Worm (Caenorhabditis elegans): ENCODE results near the gene ddx-35.

ddx-35 gene

DNA sequence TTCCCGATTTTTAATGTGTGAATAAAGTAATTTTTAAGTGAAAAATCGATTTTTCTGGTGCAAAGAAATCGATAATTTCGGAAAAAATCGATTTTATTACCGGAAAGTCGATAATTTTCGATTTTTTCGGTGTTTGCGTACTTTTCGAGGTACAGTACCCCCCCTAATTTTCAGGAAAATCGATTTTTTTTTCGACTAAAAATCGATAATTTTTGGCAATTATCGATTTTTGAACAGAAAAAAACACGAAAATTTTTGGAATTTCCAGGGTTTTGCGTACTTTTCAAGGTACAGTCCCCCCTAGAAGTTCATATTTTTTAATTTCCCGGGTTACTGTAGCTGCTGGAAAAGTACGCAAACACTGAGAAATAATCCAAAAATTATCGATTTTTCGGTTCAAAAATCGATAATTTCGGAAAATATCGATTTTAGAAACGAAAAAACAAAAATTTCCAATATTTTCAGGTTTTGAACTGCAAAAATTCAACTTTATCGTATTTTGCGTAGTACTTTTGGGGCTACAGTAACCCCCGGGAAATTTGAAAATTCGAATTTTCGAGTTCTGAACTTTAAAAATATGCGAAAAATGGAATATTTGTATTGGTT lies 10.7 kb downstream of the ddx-35 start:
- TF ChIP-seq scrt-1 (GFP tag; IDR thresholded peaks at IDR 0.05), result no peak

DNA sequence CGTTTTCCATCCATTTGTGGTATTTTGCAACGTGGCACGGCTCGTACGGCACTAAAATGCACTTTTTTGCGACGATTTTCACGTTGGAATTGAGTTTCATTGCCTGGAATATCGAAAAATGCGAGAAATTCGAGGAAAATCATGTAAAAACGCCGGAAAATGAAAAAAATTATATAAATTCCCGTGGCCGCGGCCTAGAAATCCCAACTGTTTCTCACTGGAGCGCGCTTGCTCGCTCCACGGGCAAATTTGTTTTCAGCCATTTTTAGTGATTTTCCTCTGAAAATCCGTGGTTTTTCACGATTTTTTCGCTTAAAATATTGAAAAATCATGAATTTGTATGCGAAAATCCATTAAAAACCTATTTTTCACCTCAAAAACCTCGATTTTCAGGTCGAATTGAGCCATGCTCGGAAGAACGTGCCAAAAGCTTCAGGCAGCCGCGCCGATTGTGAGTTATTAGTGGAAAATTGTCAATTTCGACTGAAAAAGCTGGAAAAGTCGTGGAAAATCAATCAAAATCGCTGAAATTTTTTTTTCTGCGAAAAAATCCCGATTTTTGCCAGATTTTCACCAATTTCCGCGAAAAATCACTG lies 14.0 kb downstream of the ddx-35 start, which contains the start of the genes Y67D2.5 and cisd-3.2:
Y67D2.5 (minus strand) TSS at position 145 of the 596 bp plus-strand sequence.
cisd-3.2 (plus strand) TSS at position 394 of the 596 bp plus-strand sequence.
- TF ChIP-seq tbx-37 (GFP tag; conservative IDR thresholded peaks at IDR 0.05) (peak; percentile 44; the same call in 1 of the 2 replicates), tra-4 (tag; optimal IDR thresholded peaks at IDR 0.05) (no peak)

DNA sequence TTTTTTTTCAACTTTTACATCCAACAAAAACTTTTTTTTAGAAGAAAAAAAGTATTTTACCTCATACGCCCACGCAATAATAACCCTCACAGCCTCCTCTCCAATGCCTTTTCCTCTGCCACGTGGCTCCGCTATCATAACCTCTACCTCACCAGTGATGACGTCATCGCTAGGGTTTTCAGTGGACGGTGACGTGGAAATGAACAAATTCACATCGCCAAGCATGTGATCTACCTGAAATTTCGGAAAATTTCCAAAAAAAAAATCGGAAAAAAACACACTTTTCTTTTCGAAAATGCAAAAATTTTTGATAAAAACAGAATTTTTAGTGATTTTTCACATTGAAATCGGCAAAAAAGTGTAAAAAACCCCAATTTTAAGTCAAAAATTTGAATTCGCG lies 14.9 kb downstream of the ddx-35 start:
- TF ChIP-seq tbx-11 (GFP tag; IDR thresholded peaks at IDR 0.05), result no peak
- TF ChIP-seq hmg-4 (GFP tag; optimal IDR thresholded peaks at IDR 0.05), result no peak
- TF ChIP-seq ets-7 (tag; optimal IDR thresholded peaks at IDR 0.05), result no peak

DNA sequence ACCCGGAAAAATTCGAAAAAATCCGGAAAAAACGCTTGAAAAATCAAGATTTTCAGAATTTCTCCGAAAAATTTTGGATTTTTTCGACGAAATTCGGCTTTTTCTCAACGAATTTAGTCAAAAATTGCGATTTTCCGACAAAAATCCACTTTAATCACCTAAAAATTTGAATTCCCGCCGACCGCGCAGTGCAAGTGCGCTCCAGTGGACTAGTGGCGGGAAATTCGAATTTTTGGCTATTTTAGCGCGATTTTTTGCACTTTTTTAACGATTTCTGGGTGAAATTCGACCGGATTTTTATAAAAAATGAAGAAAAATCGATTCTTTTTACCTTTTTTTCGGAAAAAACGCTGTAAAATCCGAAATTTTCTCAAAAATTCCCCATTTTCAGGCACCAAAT lies 19.8 kb downstream of the ddx-35 start:
- TF ChIP-seq pes-1 (GFP tag; IDR thresholded peaks at IDR 0.05) (no peak), sea-1 (GFP tag; conservative IDR thresholded peaks at IDR 0.05) (no peak)

DNA sequence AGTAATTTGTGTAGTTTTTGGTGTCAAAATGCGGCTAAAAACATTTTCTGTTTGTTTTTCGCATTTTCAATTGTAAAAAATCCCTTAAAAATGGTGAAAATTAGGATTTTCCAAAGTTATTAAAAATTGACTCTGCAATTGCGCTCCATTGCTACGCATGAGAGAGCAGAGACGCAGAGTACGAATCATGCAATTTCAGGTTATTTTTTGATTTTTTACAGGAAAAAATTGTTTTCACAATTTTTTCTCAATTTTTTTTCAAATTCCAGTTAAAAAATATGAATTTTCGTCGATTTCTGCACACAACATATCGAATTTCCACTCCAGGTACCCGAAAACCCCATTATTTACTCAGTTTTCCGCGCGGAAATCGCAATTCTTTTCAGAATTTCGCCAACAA lies 20.6 kb downstream of the ddx-35 start, which contains the start of gene mtg-1:
mtg-1 (plus strand) TSS at position 160 of the 400 bp plus-strand sequence.
- TF ChIP-seq aly-1 (tag; optimal IDR thresholded peaks at IDR 0.05) (no peak), ceh-36 (tag; optimal IDR thresholded peaks at IDR 0.05) (no peak), flt-1 (GFP tag; IDR thresholded peaks at IDR 0.05) (no peak), hmbx-1 (tag; optimal IDR thresholded peaks at IDR 0.05) (no peak), scrt-1 (GFP tag; IDR thresholded peaks at IDR 0.05) (no peak), ama-1 (optimal IDR thresholded peaks at IDR 0.05) (no peak), sea-1 (GFP tag; conservative IDR thresholded peaks at IDR 0.05) (no peak), pes-1 (GFP tag; IDR thresholded peaks at IDR 0.05) (no peak), F13C5.2 (tag; optimal IDR thresholded peaks at IDR 0.05) (no peak), tbx-11 (GFP tag; IDR thresholded peaks at IDR 0.05) (no peak), tbx-37 (GFP tag; conservative IDR thresholded peaks at IDR 0.05) (no peak)

DNA sequence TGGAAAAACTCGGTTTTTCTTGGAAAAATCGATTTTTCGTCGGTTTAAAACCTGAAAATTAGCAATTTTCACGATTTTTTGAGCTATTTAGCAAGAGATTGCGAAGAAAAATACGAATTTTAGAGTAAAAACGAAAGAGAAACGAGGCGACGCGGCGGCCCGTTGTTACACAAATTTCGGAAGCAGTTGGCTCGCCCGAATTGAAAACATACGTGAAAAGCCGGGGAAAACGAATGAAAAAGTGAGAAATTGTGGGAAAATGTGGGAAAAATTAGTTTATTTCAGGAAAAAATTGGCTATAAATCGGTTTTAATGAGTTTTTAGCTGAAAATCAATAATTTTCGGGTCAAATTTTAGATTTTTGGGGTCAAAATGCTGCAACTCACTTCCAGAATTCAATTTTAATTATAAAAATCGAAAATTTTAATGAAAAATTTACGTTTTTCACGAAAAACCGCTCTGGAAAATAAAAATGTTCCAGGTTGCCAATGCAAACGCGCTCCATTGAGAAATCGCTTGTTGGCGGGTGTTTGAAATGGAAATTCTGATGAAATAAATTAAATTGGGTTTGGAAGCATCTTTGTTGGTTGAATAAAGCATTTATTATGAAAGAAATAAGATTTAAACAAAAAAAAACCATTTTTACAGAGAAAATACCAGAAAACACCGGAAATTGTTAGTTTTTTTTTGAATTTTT lies 21.3 kb downstream of the ddx-35 start, which contains the start of gene snf-6:
snf-6 (minus strand) TSS at position 51 of the 697 bp plus-strand sequence.
- TF ChIP-seq ceh-13 (GFP tag; optimal IDR thresholded peaks at IDR 0.05) (no peak), pes-1 (GFP tag; IDR thresholded peaks at IDR 0.05) (no peak), hmbx-1 (tag; optimal IDR thresholded peaks at IDR 0.05) (no peak), scrt-1 (GFP tag; IDR thresholded peaks at IDR 0.05) (no peak), tra-4 (tag; optimal IDR thresholded peaks at IDR 0.05) (no peak), ets-7 (tag; optimal IDR thresholded peaks at IDR 0.05) (no peak)

DNA sequence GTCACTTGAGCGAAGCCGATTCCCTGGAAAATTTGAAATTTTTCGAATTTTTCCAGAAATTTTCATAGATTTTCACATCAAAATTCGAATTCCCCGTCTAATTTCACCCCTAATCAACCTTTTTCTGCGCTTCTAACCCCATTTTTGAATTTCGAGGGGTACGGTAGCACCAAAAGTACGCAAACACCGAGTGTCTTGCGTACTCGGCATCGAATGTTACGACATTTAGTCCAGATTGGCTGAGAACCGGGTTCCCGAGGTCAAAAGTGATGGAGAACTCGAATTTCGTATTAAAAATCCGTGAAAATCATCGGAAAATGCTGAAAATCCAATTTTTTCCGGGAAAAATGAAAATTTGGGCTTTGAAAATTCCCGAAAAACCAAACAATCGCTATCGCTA lies 25.8 kb downstream of the ddx-35 start:
- TF ChIP-seq ama-1 (optimal IDR thresholded peaks at IDR 0.05), result no peak
- TF ChIP-seq ceh-36 (tag; optimal IDR thresholded peaks at IDR 0.05), result no peak
- TF ChIP-seq tbx-37 (GFP tag; conservative IDR thresholded peaks at IDR 0.05), result no peak
- TF ChIP-seq B0310.2 (tag; optimal IDR thresholded peaks at IDR 0.05), result no peak
- TF ChIP-seq sea-1 (GFP tag; conservative IDR thresholded peaks at IDR 0.05), result no peak
- no peak for TF ChIP-seq hmbx-1 (tag; optimal IDR thresholded peaks at IDR 0.05)
- no peak for TF ChIP-seq hnd-1 (tag; optimal IDR thresholded peaks at IDR 0.05)
- TF ChIP-seq aly-1 (tag; optimal IDR thresholded peaks at IDR 0.05), result no peak
- TF ChIP-seq ets-7 (tag; optimal IDR thresholded peaks at IDR 0.05), result no peak
- no peak for TF ChIP-seq F13C5.2 (tag; optimal IDR thresholded peaks at IDR 0.05)

DNA sequence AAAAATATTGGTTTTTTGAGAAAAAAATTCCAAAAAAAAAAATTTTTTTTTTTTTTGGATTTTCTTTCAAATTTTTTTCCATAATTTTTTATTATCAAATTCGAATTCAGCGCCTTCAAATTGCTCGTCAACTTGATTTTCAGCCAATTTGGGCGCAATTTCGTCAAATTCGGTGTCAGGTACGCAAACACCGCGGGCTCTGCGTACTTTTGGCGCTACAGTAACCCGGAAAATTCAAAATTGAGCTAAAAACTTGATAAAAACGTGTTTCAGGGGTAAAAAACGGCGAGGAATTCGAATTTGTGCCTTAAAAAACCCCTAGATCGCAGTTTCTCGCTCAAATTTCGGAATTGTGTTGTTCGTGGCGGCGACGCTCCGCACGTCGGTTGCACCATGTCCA lies 34.3 kb downstream of the ddx-35 start:
- TF ChIP-seq hnd-1 (tag; optimal IDR thresholded peaks at IDR 0.05), result no peak
- TF ChIP-seq ceh-36 (tag; optimal IDR thresholded peaks at IDR 0.05), result no peak
- no peak for TF ChIP-seq tbx-11 (GFP tag; IDR thresholded peaks at IDR 0.05)
- TF ChIP-seq hmbx-1 (tag; optimal IDR thresholded peaks at IDR 0.05), result no peak
- no peak for TF ChIP-seq scrt-1 (GFP tag; IDR thresholded peaks at IDR 0.05)
- TF ChIP-seq ets-7 (tag; optimal IDR thresholded peaks at IDR 0.05), result no peak
- TF ChIP-seq hmg-4 (GFP tag; optimal IDR thresholded peaks at IDR 0.05), result no peak
- no peak for TF ChIP-seq sea-1 (GFP tag; conservative IDR thresholded peaks at IDR 0.05)
- no peak for TF ChIP-seq pes-1 (GFP tag; IDR thresholded peaks at IDR 0.05)
- no peak for TF ChIP-seq tbx-37 (GFP tag; conservative IDR thresholded peaks at IDR 0.05)
- no peak for TF ChIP-seq flt-1 (GFP tag; IDR thresholded peaks at IDR 0.05)
- TF ChIP-seq B0310.2 (tag; optimal IDR thresholded peaks at IDR 0.05), result no peak

DNA sequence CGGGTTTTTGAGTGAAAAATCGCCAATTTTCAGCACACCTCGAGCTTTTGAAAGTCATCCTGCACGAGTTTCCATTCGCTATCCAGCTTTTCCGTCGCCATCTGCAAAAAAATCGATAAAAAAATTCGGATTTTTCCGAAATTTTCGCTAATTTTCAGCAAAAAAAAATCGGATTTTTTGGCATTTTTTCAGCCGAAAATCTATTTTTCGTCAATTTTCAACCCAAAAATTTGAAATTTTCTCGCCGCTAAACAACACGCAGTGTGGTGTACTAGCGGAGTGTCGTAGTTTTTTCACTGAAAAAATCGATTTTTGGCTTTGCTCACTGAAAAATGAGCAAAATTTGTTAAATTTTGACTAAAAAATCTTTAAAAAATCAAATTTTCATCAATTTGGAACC lies 36.4 kb downstream of the ddx-35 start, which contains the start of gene tmem-120:
tmem-120 (minus strand) TSS at position 101 of the 400 bp plus-strand sequence.
- no peak for TF ChIP-seq hmbx-1 (tag; optimal IDR thresholded peaks at IDR 0.05)
- no peak for TF ChIP-seq tra-4 (tag; optimal IDR thresholded peaks at IDR 0.05)

All from whole organism, early embryonic.